Worm (Caenorhabditis elegans): ENCODE data around the gene pdfr-1.

DNA sequence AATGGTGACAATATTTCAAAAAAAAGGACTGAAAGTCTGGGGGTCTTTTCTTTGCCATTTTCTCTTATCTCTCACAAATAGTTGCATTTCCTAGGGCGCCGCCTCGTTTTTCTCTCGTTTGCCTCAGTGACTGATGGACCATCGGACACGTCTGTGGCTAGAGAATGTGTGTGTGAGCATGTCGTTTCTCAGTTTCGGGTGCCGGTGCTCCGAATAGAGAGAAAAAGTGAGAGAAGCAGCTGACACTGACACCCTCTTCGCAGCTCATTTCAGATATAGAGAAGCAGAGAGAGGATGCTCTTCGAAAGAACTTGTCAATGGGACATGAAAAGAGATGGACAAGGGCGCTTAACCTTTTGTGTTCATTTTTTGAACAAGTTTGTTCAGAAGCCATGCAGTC is 3.9 kb upstream of the pdfr-1 start:
- TF ChIP-seq ama-1 (optimal IDR thresholded peaks at IDR 0.05) (no peak), fos-1 (tag; optimal IDR thresholded peaks at IDR 0.05) (no peak), ceh-16 (tag; optimal IDR thresholded peaks at IDR 0.05) (no peak), hmg-11 (tag; optimal IDR thresholded peaks at IDR 0.05) (no peak), lin-39 (tag; optimal IDR thresholded peaks at IDR 0.05) (peak; percentile 64), ceh-9 (tag; optimal IDR thresholded peaks at IDR 0.05) (no peak), elt-1 (tag; optimal IDR thresholded peaks at IDR 0.05) (no peak), elt-3 (tag; optimal IDR thresholded peaks at IDR 0.05) (no peak), nhr-237 (tag; optimal IDR thresholded peaks at IDR 0.05) (no peak)

All from whole organism, L3 larva.